Fruit fly (Drosophila melanogaster) whole organism, embryonic: ENCODE measurements around the gene CG11986.

ENCODE experiments used
- Ada2b ChIP-seq: fragments of 200-800 bp; sonication (Bioruptor generic); IDR thresholded peaks from 2 replicates; pipeline ENCODE4 v1.3.6; 2022; ENCODE audit warnings: missing biosample characterization, missing genetic modification characterization
- Awh ChIP-seq: fragments of 200-800 bp; sonication (Bioruptor generic); IDR thresholded peaks from 2 replicates; pipeline ENCODE4, ENCODE4 v1.3.6; 2022; ENCODE audit warnings: missing biosample characterization, missing genetic modification characterization
- Bdp1 ChIP-seq: fragments of 200-800 bp; sonication (Bioruptor generic); optimal IDR thresholded peaks from 3 replicates; lab custom pipeline; 2016; ENCODE audit warnings: missing biosample characterization, missing genetic modification characterization
- Bteb2 ChIP-seq: fragments of 200-800 bp; sonication (Bioruptor generic); optimal IDR thresholded peaks from 2 replicates; lab custom pipeline; 2016; ENCODE audit warnings: missing biosample characterization, missing genetic modification characterization
- CG1024 ChIP-seq: fragments of 200-800 bp; sonication (Bioruptor generic); IDR thresholded peaks from 2 replicates; pipeline ENCODE4 v1.3.6; 2022; ENCODE audit warnings: missing biosample characterization, missing genetic modification characterization
- CG10274 ChIP-seq: fragments of 200-800 bp; sonication (Bioruptor generic); optimal IDR thresholded peaks from 3 replicates; lab custom pipeline; 2017; ENCODE audit warnings: missing biosample characterization, mild to moderate bottlenecking, missing genetic modification characterization
- CG11398 ChIP-seq: fragments of 200-800 bp; sonication (Bioruptor generic); optimal IDR thresholded peaks from 2 replicates; lab custom pipeline; 2016; ENCODE audit warnings: missing biosample characterization, missing genetic modification characterization
- CG11456 ChIP-seq: fragments of 200-800 bp; sonication (Bioruptor generic); IDR thresholded peaks from 3 replicates; pipeline ENCODE4 v1.3.6; 2022; ENCODE audit warnings: missing biosample characterization, missing genetic modification characterization
- CG12769 ChIP-seq: fragments of 200-800 bp; sonication (Bioruptor generic); optimal IDR thresholded peaks from 2 replicates; lab custom pipeline; 2019; ENCODE audit warnings: missing biosample characterization, mild to moderate bottlenecking, missing genetic modification characterization, moderate library complexity
- CG13424 ChIP-seq: fragments of 200-800 bp; sonication (Bioruptor generic); optimal IDR thresholded peaks from 2 replicates; lab custom pipeline; 2019; ENCODE audit warnings: missing biosample characterization, mild to moderate bottlenecking, missing genetic modification characterization, moderate library complexity
- CG17912 ChIP-seq: fragments of 200-800 bp; sonication (Bioruptor generic); optimal IDR thresholded peaks from 2 replicates; lab custom pipeline; 2018; ENCODE audit warnings: missing biosample characterization, mild to moderate bottlenecking, missing genetic modification characterization
- CG18599 ChIP-seq: fragments of 200-800 bp; sonication (Bioruptor generic); optimal IDR thresholded peaks from 3 replicates; lab custom pipeline; 2017; ENCODE audit warnings: missing biosample characterization, missing genetic modification characterization, mild to moderate bottlenecking, moderate library complexity, missing genetic modification reagents
- CG2199 ChIP-seq: fragments of 200-800 bp; sonication (Bioruptor generic); IDR thresholded peaks from 3 replicates; pipeline ENCODE4 v1.3.6; 2022; ENCODE audit warnings: missing biosample characterization, missing genetic modification characterization
- CG30403 ChIP-seq: fragments of 200-800 bp; sonication (Bioruptor generic); optimal IDR thresholded peaks from 3 replicates; lab custom pipeline; 2016; ENCODE audit warnings: missing biosample characterization, missing genetic modification characterization
- CG31388 ChIP-seq: fragments of 200-800 bp; sonication (Bioruptor generic); optimal IDR thresholded peaks from 2 replicates; lab custom pipeline; 2016; ENCODE audit warnings: missing biosample characterization, missing genetic modification characterization
- CG3163 ChIP-seq: fragments of 200-800 bp; sonication (Bioruptor generic); optimal IDR thresholded peaks from 3 replicates; lab custom pipeline; 2016; ENCODE audit warnings: missing biosample characterization, missing genetic modification characterization
- CG33557 ChIP-seq: fragments of 200-800 bp; sonication (Bioruptor generic); optimal IDR thresholded peaks from 2 replicates; lab custom pipeline; 2019; ENCODE audit warnings: missing biosample characterization, mild to moderate bottlenecking, missing genetic modification characterization, moderate library complexity
- CG3726 ChIP-seq: fragments of 200-800 bp; sonication (Bioruptor generic); IDR thresholded peaks from 3 replicates; pipeline ENCODE4, ENCODE4 v1.3.6; 2022; ENCODE audit warnings: missing biosample characterization, missing genetic modification characterization
- CG3995 ChIP-seq: fragments of 200-800 bp; sonication (Bioruptor generic); optimal IDR thresholded peaks from 3 replicates; lab custom pipeline; 2016; ENCODE audit warnings: missing biosample characterization, missing genetic modification characterization
- CG43689 ChIP-seq: fragments of 200-800 bp; sonication (Bioruptor generic); IDR thresholded peaks from 2 replicates; pipeline ENCODE4 v1.3.6; 2022; ENCODE audit warnings: missing biosample characterization, missing genetic modification characterization
- CG4424 ChIP-seq: fragments of 200-800 bp; sonication (Bioruptor generic); optimal IDR thresholded peaks from 3 replicates; lab custom pipeline; 2016; ENCODE audit warnings: missing biosample characterization, missing genetic modification characterization
- CG4820 ChIP-seq: fragments of 200-800 bp; sonication (Bioruptor generic); optimal IDR thresholded peaks from 3 replicates; lab custom pipeline; 2016; ENCODE audit warnings: missing biosample characterization, missing genetic modification characterization
- CG5180 ChIP-seq: fragments of 200-800 bp; sonication (Bioruptor generic); optimal IDR thresholded peaks from 3 replicates; lab custom pipeline; 2017; ENCODE audit warnings: missing biosample characterization, missing genetic modification characterization, mild to moderate bottlenecking, moderate library complexity, missing genetic modification reagents
- CG6689 ChIP-seq: fragments of 200-800 bp; sonication (Bioruptor generic); IDR thresholded peaks from 2 replicates; pipeline ENCODE4 v1.3.6; 2022; ENCODE audit warnings: missing biosample characterization, missing genetic modification characterization
- CG6854 ChIP-seq: fragments of 200-800 bp; sonication (Bioruptor generic); optimal IDR thresholded peaks from 3 replicates; lab custom pipeline; 2017; ENCODE audit warnings: missing biosample characterization, mild to moderate bottlenecking, missing genetic modification characterization
- CG7372 ChIP-seq: fragments of 200-800 bp; sonication (Bioruptor generic); IDR thresholded peaks from 2 replicates; pipeline ENCODE4 v1.3.6; 2022; ENCODE audit warnings: missing biosample characterization, missing genetic modification characterization
- CG8765 ChIP-seq: fragments of 200-800 bp; sonication (Bioruptor generic); IDR thresholded peaks from 2 replicates; pipeline ENCODE4 v1.3.6; 2022; ENCODE audit warnings: missing biosample characterization, missing genetic modification characterization
- CG9437 ChIP-seq: fragments of 200-800 bp; sonication (Bioruptor generic); optimal IDR thresholded peaks from 2 replicates; lab custom pipeline; 2018; ENCODE audit warnings: missing biosample characterization, mild to moderate bottlenecking, missing genetic modification characterization
- D19A ChIP-seq: fragments of 200-800 bp; optimal IDR thresholded peaks from 3 replicates; lab custom pipeline; 2019; ENCODE audit warnings: missing biosample characterization, mild to moderate bottlenecking, missing genetic modification characterization, moderate library complexity
- Dip2 ChIP-seq: fragments of 200-800 bp; sonication (Bioruptor generic); IDR thresholded peaks from 2 replicates; pipeline ENCODE4 v1.3.6; 2022; ENCODE audit warnings: missing biosample characterization, missing genetic modification characterization
- Drgx ChIP-seq: fragments of 200-800 bp; sonication (Bioruptor generic); IDR thresholded peaks from 2 replicates; pipeline ENCODE4 v1.3.6; 2022; ENCODE audit warnings: missing biosample characterization, missing genetic modification characterization
- Mad ChIP-seq: fragments of 200-800 bp; sonication (Bioruptor generic); optimal IDR thresholded peaks from 2 replicates; lab custom pipeline; 2016; ENCODE audit warnings: missing biosample characterization, missing genetic modification characterization
- Mrtf ChIP-seq: fragments of 200-800 bp; sonication (Bioruptor generic); IDR thresholded peaks from 3 replicates; pipeline ENCODE4 v1.3.6; 2022; ENCODE audit warnings: missing biosample characterization, missing genetic modification characterization
- Ravus ChIP-seq: fragments of 200-800 bp; sonication (Bioruptor generic); IDR thresholded peaks from 2 replicates; pipeline ENCODE4 v1.3.6; 2022; ENCODE audit warnings: missing biosample characterization, missing genetic modification characterization
- Rfx ChIP-seq: fragments of 200-800 bp; sonication (Bioruptor generic); IDR thresholded peaks from 2 replicates; pipeline ENCODE4 v1.3.6; 2022; ENCODE audit warnings: missing biosample characterization, missing genetic modification characterization
- abd-A ChIP-seq: fragments of 200-800 bp; sonication (Bioruptor generic); optimal IDR thresholded peaks from 3 replicates; lab custom pipeline; 2019; ENCODE audit warnings: missing biosample characterization, mild to moderate bottlenecking, missing genetic modification characterization, moderate library complexity
- az2 ChIP-seq: fragments of 200-800 bp; sonication (Bioruptor generic); optimal IDR thresholded peaks from 3 replicates; lab custom pipeline; 2016; ENCODE audit warnings: missing biosample characterization, missing genetic modification characterization
- fd96Cb ChIP-seq: fragments of 200-800 bp; sonication (Bioruptor generic); optimal IDR thresholded peaks from 2 replicates; lab custom pipeline; 2018; ENCODE audit warnings: missing biosample characterization, mild to moderate bottlenecking, missing genetic modification characterization, moderate library complexity
- ftz-f1 ChIP-seq: fragments of 200-800 bp; sonication (Bioruptor generic); optimal IDR thresholded peaks from 2 replicates; lab custom pipeline; 2016; ENCODE audit warnings: missing biosample characterization, missing genetic modification characterization
- gcm2 ChIP-seq: fragments of 200-800 bp; sonication (Bioruptor generic); optimal IDR thresholded peaks from 2 replicates; lab custom pipeline; 2016; ENCODE audit warnings: missing biosample characterization, missing genetic modification characterization
- gem ChIP-seq: fragments of 200-800 bp; sonication (Bioruptor generic); optimal IDR thresholded peaks from 2 replicates; lab custom pipeline; 2019; ENCODE audit warnings: missing biosample characterization, mild to moderate bottlenecking, missing genetic modification characterization, moderate library complexity
- hb ChIP-seq: fragments of 200-800 bp; sonication (Bioruptor generic); IDR thresholded peaks from 3 replicates; pipeline ENCODE4 v1.3.6; 2022; ENCODE audit warnings: missing biosample characterization, missing genetic modification characterization; ENCODE audit not compliant: partially characterized antibody
- her ChIP-seq: fragments of 200-800 bp; sonication (Bioruptor generic); optimal IDR thresholded peaks from 2 replicates; lab custom pipeline; 2016; ENCODE audit warnings: missing biosample characterization, missing genetic modification characterization
- hth ChIP-seq: fragments of >200 bp; optimal IDR thresholded peaks from 2 replicates; lab custom pipeline; 2017; ENCODE audit warnings: inconsistent platforms
- sens-2 ChIP-seq: fragments of 200-800 bp; sonication (Bioruptor generic); IDR thresholded peaks from 2 replicates; pipeline ENCODE4 v1.3.6; 2022; ENCODE audit warnings: missing biosample characterization, missing genetic modification characterization
- sisA ChIP-seq: fragments of 200-800 bp; sonication (Bioruptor generic); IDR thresholded peaks from 2 replicates; pipeline ENCODE4 v1.3.6; 2022; ENCODE audit warnings: missing biosample characterization, missing genetic modification characterization
- slbo ChIP-seq: fragments of 200-800 bp; sonication (Bioruptor generic); IDR thresholded peaks from 2 replicates; pipeline ENCODE4 v1.3.6; 2022; ENCODE audit warnings: missing biosample characterization, missing genetic modification characterization
- sr ChIP-seq: fragments of 200-800 bp; sonication (Bioruptor generic); IDR thresholded peaks from 3 replicates; pipeline ENCODE4 v1.3.6; 2022; ENCODE audit warnings: missing biosample characterization, missing genetic modification characterization
- ssp ChIP-seq: fragments of 200-800 bp; sonication (Bioruptor generic); IDR thresholded peaks from 2 replicates; pipeline ENCODE4 v1.3.6; 2022; ENCODE audit warnings: missing biosample characterization, missing genetic modification characterization
- trem ChIP-seq: fragments of 200-800 bp; optimal IDR thresholded peaks from 3 replicates; lab custom pipeline; 2019; ENCODE audit warnings: missing biosample characterization, mild to moderate bottlenecking, missing genetic modification characterization, moderate library complexity
- vfl ChIP-seq: fragments of 200-800 bp; sonication (Bioruptor generic); optimal IDR thresholded peaks from 2 replicates; lab custom pipeline; 2016; ENCODE audit warnings: missing biosample characterization, missing genetic modification characterization
- zen ChIP-seq: fragments of 200-800 bp; sonication (Bioruptor generic); optimal IDR thresholded peaks from 3 replicates; lab custom pipeline; 2018; ENCODE audit warnings: missing biosample characterization, mild to moderate bottlenecking, missing genetic modification characterization, moderate library complexity
- zf30C ChIP-seq: fragments of 200-800 bp; sonication (Bioruptor generic); optimal IDR thresholded peaks from 3 replicates; lab custom pipeline; 2018; ENCODE audit warnings: missing biosample characterization, mild to moderate bottlenecking, missing genetic modification characterization

Gene CG11986

DNA sequence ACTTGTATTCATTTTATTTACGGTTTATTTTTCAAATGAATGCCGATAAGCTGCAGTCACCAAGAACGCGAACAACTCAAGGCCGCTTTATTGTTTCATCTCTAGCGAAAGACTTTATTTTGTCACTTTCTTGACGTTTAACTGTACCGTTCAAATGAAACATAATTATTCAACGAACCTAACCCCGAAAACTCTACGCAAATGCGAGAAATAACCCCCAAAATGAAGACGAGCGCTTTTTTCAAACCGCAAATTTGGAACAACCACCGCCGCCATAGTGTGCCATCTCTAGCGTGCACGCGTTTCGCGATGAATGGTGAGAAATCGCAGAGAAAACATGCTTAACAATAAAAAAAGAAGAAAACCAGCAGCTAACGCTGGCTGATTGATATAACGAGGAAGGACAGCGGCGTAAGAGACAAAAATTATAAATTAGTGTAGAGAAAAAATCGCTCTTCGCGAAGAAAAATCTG is 30.6 kb upstream of the CG11986 start, which contains the start of gene CG11970 (continued):
- TF ChIP-seq Bdp1 (GFP tag; lab: Kevin White, UChicago) (no peak), CG31388 (GFP tag; lab: Kevin White, UChicago) (no peak), CG8765 (GFP tag; lab: Robert Waterston, UW) (no peak), CG6854 (GFP tag; lab: Kevin White, UChicago) (no peak), ftz-f1 (GFP tag; lab: Kevin White, UChicago) (peak; percentile 97), CG4820 (GFP tag; lab: Kevin White, UChicago) (no peak), Mrtf (GFP tag; lab: Robert Waterston, UW) (no peak), hth (lab: Kevin White, UChicago) (no peak), gem (tag; lab: Kevin White, UChicago) (no peak), CG11398 (GFP tag; lab: Kevin White, UChicago) (no peak), zf30C (GFP tag; lab: Kevin White, UChicago) (no peak), abd-A (tag; lab: Kevin White, UChicago) (no peak), vfl (GFP tag; lab: Kevin White, UChicago) (peak; percentile 18), sisA (peak; percentile 55), Ada2b (GFP tag; lab: Robert Waterston, UW) (peak; percentile 16; the same call in 1 of the 2 replicates), Awh (GFP tag; lab: Robert Waterston, UW) (no peak), CG13424 (tag; lab: Kevin White, UChicago) (peak; percentile 46), CG17912 (no peak), CG43689 (GFP tag; lab: Robert Waterston, UW) (no peak), CG7372 (GFP tag; lab: Robert Waterston, UW) (0 out of 2 replicates have a peak, but pooled peaks have one; percentile 40), Drgx (GFP tag; lab: Robert Waterston, UW) (no peak), ssp (GFP tag; lab: Robert Waterston, UW) (0 out of 2 replicates have a peak, but pooled peaks have one; percentile 10), fd96Cb (tag; lab: Kevin White, UChicago) (no peak), CG5180 (GFP tag; lab: Kevin White, UChicago) (no peak), Dip2 (GFP tag; lab: Robert Waterston, UW) (no peak), CG30403 (GFP tag; lab: Kevin White, UChicago) (peak; percentile 67), CG18599 (GFP tag; lab: Kevin White, UChicago) (no peak), Rfx (GFP tag; lab: Robert Waterston, UW) (peak; percentile 56; the same call in 1 of the 2 replicates), CG3995 (GFP tag; lab: Kevin White, UChicago) (peak; percentile 20), CG6689 (peak; percentile 34; the same call in 1 of the 2 replicates), CG9437 (GFP tag; lab: Kevin White, UChicago) (no peak), CG12769 (tag; lab: Kevin White, UChicago) (no peak), CG2199 (0 out of 3 replicates have a peak, but pooled peaks have one; percentile 49), CG33557 (GFP tag; lab: Kevin White, UChicago) (no peak), D19A (tag; lab: Kevin White, UChicago) (no peak), trem (tag; lab: Kevin White, UChicago) (peak; percentile 13), CG1024 (no peak), az2 (GFP tag; lab: Kevin White, UChicago) (no peak), Ravus (no peak), sens-2 (no peak), zen (no peak), her (GFP tag; lab: Kevin White, UChicago) (peak; percentile 90), gcm2 (GFP tag; lab: Kevin White, UChicago) (no peak), CG3163 (GFP tag; lab: Kevin White, UChicago) (no peak), Bteb2 (GFP tag; lab: Kevin White, UChicago) (no peak), Mad (GFP tag; lab: Kevin White, UChicago) (no peak), CG4424 (GFP tag; lab: Kevin White, UChicago) (peak; percentile 20), CG11456 (GFP tag; lab: Robert Waterston, UW) (no peak), slbo (GFP tag; lab: Robert Waterston, UW) (peak; percentile 73), CG3726 (GFP tag; lab: Robert Waterston, UW) (no peak), CG10274 (GFP tag; lab: Kevin White, UChicago) (no peak), sr (GFP tag; lab: Robert Waterston, UW) (no peak), hb (no peak)
